Worm (Caenorhabditis elegans) whole organism, young adult: ENCODE results near the gene adh-1.

Experiments
- D2030.7 ChIP-seq: fragments of 200-800 bp; sonication (Bioruptor generic); IDR thresholded peaks from 2 replicates; pipeline ENCODE4 v1.3.6; 2022; ENCODE audit warnings: missing genetic modification reagents, missing genetic modification characterization, missing compliant biosample characterization
- F10E7.11 ChIP-seq: sonication (generic microtip); optimal IDR thresholded peaks from 2 replicates; lab custom pipeline; 2017; ENCODE audit warnings: mild to moderate bottlenecking, missing genetic modification characterization, moderate library complexity, missing compliant biosample characterization
- F22D6.2 ChIP-seq: sonication (generic microtip); optimal IDR thresholded peaks from 2 replicates; lab custom pipeline; 2016; ENCODE audit warnings: mild to moderate bottlenecking, missing genetic modification characterization, missing compliant biosample characterization
- F33H1.4 ChIP-seq: fragments of 200-800 bp; sonication (Bioruptor generic); IDR thresholded peaks from 2 replicates; pipeline ENCODE4 v1.3.6; 2022; ENCODE audit warnings: missing genetic modification reagents, missing genetic modification characterization, missing compliant biosample characterization
- F49E8.2 ChIP-seq: sonication (generic microtip); optimal IDR thresholded peaks from 3 replicates; lab custom pipeline; 2017; ENCODE audit warnings: missing genetic modification characterization, mild to moderate bottlenecking, missing compliant biosample characterization, antibody characterized with exemption, moderate library complexity; ENCODE audit not compliant: insufficient read depth
- F55B11.4 ChIP-seq: sonication (generic microtip); optimal IDR thresholded peaks from 2 replicates; lab custom pipeline; 2016; ENCODE audit warnings: missing compliant biosample characterization, missing genetic modification characterization, borderline replicate concordance; ENCODE audit not compliant: insufficient read depth
- F57A8.1 ChIP-seq: fragments of 200-800 bp; sonication (Bioruptor generic); optimal IDR thresholded peaks from 2 replicates; lab custom pipeline; 2018; ENCODE audit warnings: mild to moderate bottlenecking, missing genetic modification characterization, moderate library complexity, missing compliant biosample characterization
- K11D2.4 ChIP-seq: fragments of 200-800 bp; sonication (Bioruptor generic); IDR thresholded peaks from 2 replicates; pipeline ENCODE4 v1.3.6; 2022; ENCODE audit warnings: missing genetic modification reagents, missing genetic modification characterization, missing compliant biosample characterization
- Y79H2A.3 ChIP-seq: fragments of 200-800 bp; sonication (Bioruptor generic); conservative IDR thresholded peaks from 2 replicates; pipeline ENCODE4 v1.3.6; 2022; ENCODE audit warnings: missing genetic modification reagents, missing genetic modification characterization, missing compliant biosample characterization
- ZK185.1 ChIP-seq: sonication (generic microtip); optimal IDR thresholded peaks from 2 replicates; lab custom pipeline; 2016; ENCODE audit warnings: mild to moderate bottlenecking, missing genetic modification characterization, missing compliant biosample characterization; ENCODE audit not compliant: poor library complexity, severe bottlenecking
- akir-1 ChIP-seq: fragments of 200-800 bp; sonication (Bioruptor generic); optimal IDR thresholded peaks from 2 replicates; lab custom pipeline; 2018; ENCODE audit warnings: mild to moderate bottlenecking, missing genetic modification characterization, moderate library complexity, missing compliant biosample characterization
- aptf-3 ChIP-seq: fragments of 200-800 bp; sonication (Bioruptor generic); IDR thresholded peaks from 2 replicates; pipeline ENCODE4 v1.3.6; 2022; ENCODE audit warnings: missing genetic modification characterization, missing compliant biosample characterization
- bed-1 ChIP-seq: fragments of 200-800 bp; sonication (Bioruptor generic); IDR thresholded peaks from 2 replicates; pipeline ENCODE4 v1.3.6; 2022; ENCODE audit warnings: missing genetic modification reagents, missing genetic modification characterization, missing compliant biosample characterization
- cebp-2 ChIP-seq: fragments of 200-800 bp; sonication (Bioruptor generic); IDR thresholded peaks from 2 replicates; pipeline ENCODE4 v1.3.6; 2022; ENCODE audit warnings: missing genetic modification characterization, missing compliant biosample characterization
- ceh-58 ChIP-seq: fragments of 200-800 bp; sonication (Bioruptor generic); IDR thresholded peaks from 2 replicates; pipeline ENCODE4 v1.3.6; 2022; ENCODE audit warnings: missing genetic modification characterization, missing compliant biosample characterization
- dpl-1 ChIP-seq: fragments of 150-350 bp; optimal IDR thresholded peaks from 2 replicates; lab custom pipeline; 2014; ENCODE audit warnings: missing biosample characterization, missing genetic modification reagents, missing genetic modification characterization
- egrh-3 ChIP-seq: fragments of 200-800 bp; sonication (Bioruptor generic); IDR thresholded peaks from 2 replicates; pipeline ENCODE4 v1.3.6; 2022; ENCODE audit warnings: missing genetic modification reagents, missing genetic modification characterization, missing compliant biosample characterization
- hmg-20 ChIP-seq: fragments of 200-800 bp; sonication (Bioruptor generic); IDR thresholded peaks from 2 replicates; pipeline ENCODE4 v1.3.6; 2022; ENCODE audit warnings: missing genetic modification reagents, missing genetic modification characterization, missing compliant biosample characterization
- hsf-1 ChIP-seq: fragments of 200-800 bp; sonication (Bioruptor generic); IDR thresholded peaks from 2 replicates; pipeline ENCODE4 v1.3.6; 2022; ENCODE audit warnings: missing genetic modification reagents, missing genetic modification characterization, missing compliant biosample characterization
- lin-26 ChIP-seq: fragments of 200-800 bp; sonication (Bioruptor generic); IDR thresholded peaks from 2 replicates; pipeline ENCODE4 v1.3.6; 2022; ENCODE audit warnings: missing genetic modification reagents, missing genetic modification characterization, missing compliant biosample characterization
- lin-40 ChIP-seq: sonication (generic microtip); optimal IDR thresholded peaks from 2 replicates; lab custom pipeline; 2016; ENCODE audit warnings: missing genetic modification characterization, mild to moderate bottlenecking, missing compliant biosample characterization, missing genotype, missing genetic modification reagents
- lir-1 ChIP-seq: fragments of 200-800 bp; sonication (Bioruptor generic); conservative IDR thresholded peaks from 2 replicates; pipeline ENCODE4 v1.3.6; 2022; ENCODE audit warnings: missing genetic modification reagents, missing genetic modification characterization, missing compliant biosample characterization
- lsl-1 ChIP-seq: fragments of 200-800 bp; sonication (Bioruptor generic); optimal IDR thresholded peaks from 2 replicates; lab custom pipeline; 2018; ENCODE audit warnings: mild to moderate bottlenecking, missing genetic modification characterization, moderate library complexity, missing compliant biosample characterization
- lsy-27 ChIP-seq: sonication (generic microtip); optimal IDR thresholded peaks from 2 replicates; lab custom pipeline; 2017; ENCODE audit warnings: missing genetic modification characterization, mild to moderate bottlenecking, missing compliant biosample characterization, antibody characterized with exemption, missing genotype, borderline replicate concordance; ENCODE audit not compliant: insufficient read depth
- madf-6 ChIP-seq: fragments of 200-800 bp; sonication (Bioruptor generic); IDR thresholded peaks from 2 replicates; pipeline ENCODE4 v1.3.6; 2022; ENCODE audit warnings: missing genetic modification reagents, missing genetic modification characterization, missing compliant biosample characterization
- nfyb-1 ChIP-seq: fragments of 200-800 bp; sonication (Bioruptor generic); IDR thresholded peaks from 2 replicates; pipeline ENCODE4 v1.3.6; 2022; ENCODE audit warnings: missing genetic modification reagents, missing genetic modification characterization, missing compliant biosample characterization
- nhr-27 ChIP-seq: fragments of 200-800 bp; sonication (Bioruptor generic); optimal IDR thresholded peaks from 2 replicates; lab custom pipeline; 2018; ENCODE audit warnings: mild to moderate bottlenecking, missing genetic modification characterization, moderate library complexity, missing compliant biosample characterization
- nhr-80 ChIP-seq: sonication (generic microtip); optimal IDR thresholded peaks from 2 replicates; lab custom pipeline; 2016; ENCODE audit warnings: missing genetic modification characterization, missing compliant biosample characterization
- pbrm-1 ChIP-seq: fragments of 200-800 bp; sonication (Bioruptor generic); IDR thresholded peaks from 2 replicates; pipeline ENCODE4 v1.3.6; 2022; ENCODE audit warnings: missing genetic modification reagents, missing genetic modification characterization, missing compliant biosample characterization
- pha-4 ChIP-seq: fragments of 150-350 bp; sonication (generic microtip); optimal IDR thresholded peaks from 2 replicates; lab custom pipeline; 2014; ENCODE audit warnings: missing biosample characterization, missing genetic modification reagents, missing genetic modification characterization
- snpc-1.1 ChIP-seq: sonication (generic microtip); optimal IDR thresholded peaks from 2 replicates; lab custom pipeline; 2017; ENCODE audit warnings: missing genetic modification characterization, mild to moderate bottlenecking, missing compliant biosample characterization, antibody characterized with exemption, moderate library complexity, missing genotype, missing genetic modification reagents; ENCODE audit not compliant: insufficient read depth
- snpc-3.4 ChIP-seq: sonication (generic microtip); optimal IDR thresholded peaks from 2 replicates; lab custom pipeline; 2017; ENCODE audit warnings: missing genetic modification characterization, mild to moderate bottlenecking, missing compliant biosample characterization, antibody characterized with exemption, moderate library complexity, missing genotype, missing genetic modification reagents
- snpc-4 ChIP-seq, 5 experiments: fragments of 150-350 bp in 1 of 5; sonication (generic microtip) in 4 of 5; optimal IDR thresholded peaks; 2 replicates each; lab custom pipeline; 2014 to 2018; ENCODE audit warnings: missing genetic modification characterization in 5 of 5, missing biosample characterization in 3 of 5, antibody characterized with exemption in 2 of 5, mild to moderate bottlenecking in 2 of 5, missing compliant biosample characterization in 2 of 5, missing genotype in 2 of 5, moderate library complexity in 2 of 5, missing genetic modification reagents in 1 of 5
- tbp1 ChIP-seq: fragments of 200-800 bp; sonication (Bioruptor generic); optimal IDR thresholded peaks from 2 replicates; lab custom pipeline; 2018; ENCODE audit warnings: mild to moderate bottlenecking, missing genetic modification characterization, missing compliant biosample characterization
- tbx-9 ChIP-seq: sonication (generic microtip); optimal IDR thresholded peaks from 2 replicates; lab custom pipeline; 2016; ENCODE audit warnings: borderline replicate concordance, missing genetic modification characterization, inconsistent platforms, missing compliant biosample characterization
- xnd-1 ChIP-seq: sonication (generic microtip); optimal IDR thresholded peaks from 2 replicates; lab custom pipeline; 2016; ENCODE audit warnings: missing genotype, missing genetic modification reagents, missing genetic modification characterization, missing compliant biosample characterization
- ztf-3 ChIP-seq: fragments of 200-800 bp; sonication (Bioruptor generic); optimal IDR thresholded peaks from 2 replicates; lab custom pipeline; 2018; ENCODE audit warnings: mild to moderate bottlenecking, missing genetic modification characterization, missing compliant biosample characterization
- ztf-6 ChIP-seq: fragments of 200-800 bp; sonication (Bioruptor generic); IDR thresholded peaks from 2 replicates; pipeline ENCODE4 v1.3.6; 2022; ENCODE audit warnings: missing genetic modification reagents, missing genetic modification characterization, missing compliant biosample characterization

Gene adh-1

DNA sequence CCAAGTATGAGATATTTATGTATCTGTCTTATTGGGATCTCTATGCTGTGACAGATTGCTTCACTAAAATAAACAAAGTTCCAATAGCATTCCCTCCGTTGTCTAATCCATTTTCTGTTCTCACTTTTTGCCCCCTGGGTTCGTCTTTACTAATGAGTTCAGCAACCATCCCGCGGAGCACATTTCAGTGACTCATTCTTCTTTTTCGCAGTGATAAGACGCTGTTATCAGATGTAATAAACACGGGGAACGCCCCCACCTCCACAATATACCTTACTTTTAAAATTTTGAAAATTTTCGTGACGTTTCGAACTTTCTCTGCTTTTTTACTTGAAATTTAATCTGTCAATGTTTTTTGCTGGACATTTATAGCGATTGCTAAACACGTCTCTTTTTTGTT, 12.1 kb downstream of the adh-1 start:
- TF ChIP-seq F22D6.2 (no peak), nhr-80 (tag; lab: Kevin White, UChicago) (peak; percentile 67)

ce11 chrV:11901260-11901659, 13.2 kb downstream of the adh-1 start:
- TF ChIP-seq K11D2.4 (GFP tag; lab: Robert Waterston, UW), result no peak
- TF ChIP-seq ZK185.1 (tag; lab: Kevin White, UChicago), result no peak
- TF ChIP-seq snpc-3.4 (tag; lab: Kevin White, UChicago), result no peak
- TF ChIP-seq ceh-58 (GFP tag; lab: Robert Waterston, UW), result no peak
- no peak for TF ChIP-seq hmg-20 (GFP tag; lab: Robert Waterston, UW)
- no peak for TF ChIP-seq F55B11.4 (tag; lab: Kevin White, UChicago)
- TF ChIP-seq nhr-80 (tag; lab: Kevin White, UChicago), result no peak
- no peak for TF ChIP-seq F10E7.11 (tag; lab: Kevin White, UChicago)

DNA sequence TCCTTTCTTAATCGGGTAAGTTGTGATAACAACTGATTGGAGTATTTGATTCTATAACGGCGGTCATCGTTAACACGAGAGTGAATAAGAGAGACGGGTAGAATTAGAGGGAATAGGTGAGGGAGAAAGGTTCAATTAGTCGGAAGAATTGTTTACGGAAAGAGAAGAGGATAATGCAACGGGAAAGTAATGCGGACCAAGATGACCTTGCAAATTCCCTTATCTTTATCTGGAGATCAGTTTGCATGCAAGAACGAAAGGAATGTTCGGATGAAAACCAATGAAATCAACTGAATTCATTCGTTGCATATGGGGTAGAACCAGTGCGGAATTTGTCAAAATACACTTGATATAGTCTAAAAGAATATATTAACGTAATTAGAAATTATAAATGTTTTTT, 14.1 kb downstream of the adh-1 start:
- TF ChIP-seq F57A8.1 (GFP tag; lab: Kevin White, UChicago), result no peak
- no peak for TF ChIP-seq ztf-6
- TF ChIP-seq tbx-9 (tag; lab: Kevin White, UChicago), result no peak

ce11 chrV:11905977-11906376, 17.9 kb downstream of the adh-1 start:
- TF ChIP-seq pha-4 (tag; lab: Kevin White, UChicago), result no peak
- no peak for TF ChIP-seq ZK185.1 (tag; lab: Kevin White, UChicago)
- no peak for TF ChIP-seq egrh-3 (GFP tag; lab: Robert Waterston, UW)
- no peak for TF ChIP-seq lin-26
- no peak for TF ChIP-seq snpc-4 (GFP tag; optimal IDR thresholded peaks at IDR 0.05; lab: Kevin White, UChicago)
- TF ChIP-seq snpc-4 (tag; optimal IDR thresholded peaks at IDR 0.05; lab: Kevin White, UChicago), result no peak

ce11 chrV:11913283-11913682, 25.2 kb downstream of the adh-1 start:
- TF ChIP-seq lsy-27 (tag; lab: Kevin White, UChicago) (no peak), lir-1 (GFP tag; lab: Robert Waterston, UW) (no peak), lin-40 (no peak), nfyb-1 (no peak), cebp-2 (GFP tag; lab: Robert Waterston, UW) (no peak), aptf-3 (GFP tag; lab: Robert Waterston, UW) (no peak), Y79H2A.3 (GFP tag; lab: Robert Waterston, UW) (no peak), ztf-3 (GFP tag; lab: Kevin White, UChicago) (no peak), snpc-1.1 (tag; lab: Kevin White, UChicago) (no peak)
- TF ChIP-seq, all 124 proteins: peak for 0

DNA sequence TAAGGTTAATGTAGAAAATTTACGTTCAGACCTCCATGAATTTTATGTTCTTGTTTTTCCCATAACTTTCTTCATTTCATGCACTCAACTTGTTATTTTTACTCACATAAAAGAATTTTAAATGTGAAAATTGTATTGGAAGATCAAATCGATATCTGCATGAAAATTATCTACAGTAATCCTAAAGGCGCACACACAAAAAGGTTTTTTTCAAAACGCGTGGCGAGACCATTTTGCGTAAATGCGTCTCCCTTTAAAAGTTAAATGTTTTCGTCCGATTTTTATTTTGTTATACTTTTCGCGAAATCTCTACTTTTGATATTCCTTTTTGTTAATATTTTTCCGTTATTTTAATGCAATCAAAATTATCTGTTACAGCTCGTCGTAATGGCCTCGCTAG, 29.1 kb downstream of the adh-1 start, which contains the start of gene R31.2:
R31.2 (plus strand) TSS at position 388 of the 400 bp plus-strand sequence.
- TF ChIP-seq lir-1 (GFP tag; lab: Robert Waterston, UW) (no peak), lsl-1 (GFP tag; lab: Kevin White, UChicago) (peak; percentile 91), dpl-1 (GFP tag; lab: Kevin White, UChicago) (peak; percentile 4), nhr-27 (tag; lab: Kevin White, UChicago) (no peak), akir-1 (GFP tag; lab: Kevin White, UChicago) (no peak), madf-6 (GFP tag; lab: Robert Waterston, UW) (peak; percentile 92), F33H1.4 (peak; percentile 89), pbrm-1 (GFP tag; lab: Robert Waterston, UW) (peak; percentile 46; the same call in 1 of the 2 replicates), lsy-27 (tag; lab: Kevin White, UChicago) (no peak), tbp1 (GFP tag; lab: Kevin White, UChicago) (no peak), lin-26 (no peak), hsf-1 (GFP tag; lab: Robert Waterston, UW) (no peak), bed-1 (GFP tag; lab: Robert Waterston, UW) (no peak), xnd-1 (peak; percentile 73), D2030.7 (GFP tag; lab: Robert Waterston, UW) (peak; percentile 23; the same call in 1 of the 2 replicates), F49E8.2 (tag; lab: Kevin White, UChicago) (no peak)
